Comparison of ENCODE assay signal across 6 worm cellular contexts in the genomic region with DNA sequence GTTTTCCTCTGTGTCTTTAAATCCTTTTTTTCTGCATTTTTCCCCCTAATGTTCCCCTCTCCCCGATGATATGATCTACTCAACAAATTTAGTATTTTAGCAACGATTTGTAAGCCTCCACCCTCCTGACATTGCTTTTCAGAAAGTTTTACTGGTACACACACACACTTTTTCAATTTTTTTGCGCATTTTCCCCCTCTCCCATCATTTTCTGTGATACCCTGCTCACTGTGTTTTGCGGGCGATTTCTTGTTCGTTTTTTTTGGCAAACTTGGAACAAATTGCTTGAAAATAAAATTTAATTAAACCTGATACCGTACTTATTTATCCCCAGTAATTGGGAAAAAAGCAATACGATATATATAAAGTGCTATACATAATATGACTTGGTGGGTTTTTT.
A peak's percentile ranks its signal among the peaks of the same experiment; 100 is the strongest.
TF ChIP-seq lines count a peak whose summit lies in the region.

No protein-coding gene starts in this region.

TF ChIP-seq in whole organism, L1 larva, 84 proteins besides CTCF, POLR2A, EP300 and RAD21:
- TF ChIP-seq aly-2 (tag; optimal IDR thresholded peaks at IDR 0.05; lab: Kevin White, UChicago) (peak; percentile 21), ztf-11 (tag; optimal IDR thresholded peaks at IDR 0.05; lab: Kevin White, UChicago) (no peak), pag-3 (tag; optimal IDR thresholded peaks at IDR 0.05; lab: Kevin White, UChicago; ENCODE audit: borderline replicate concordance, insufficient read depth) (no peak), C34B4.2 (tag; optimal IDR thresholded peaks at IDR 0.05; lab: Kevin White, UChicago) (no peak), elt-3 (tag; optimal IDR thresholded peaks at IDR 0.05; lab: Kevin White, UChicago) (no peak)

TF ChIP-seq in whole organism, L3 larva, 47 proteins besides CTCF, POLR2A, EP300 and RAD21:
- TF ChIP-seq lsy-12 (tag; optimal IDR thresholded peaks at IDR 0.05; lab: Kevin White, UChicago) (peak; percentile 13), nhr-43 (tag; optimal IDR thresholded peaks at IDR 0.05; lab: Kevin White, UChicago; ENCODE audit: poor library complexity, severe bottlenecking) (no peak)

TF ChIP-seq in whole organism, L4 larva, 104 proteins besides CTCF, POLR2A, EP300 and RAD21:
- TF ChIP-seq pha-4 (GFP tag; IDR thresholded peaks at IDR 0.05; lab: Robert Waterston, UW) (peak; percentile 43; the same call in 1 of the 2 replicates), pha-4 (tag; optimal IDR thresholded peaks at IDR 0.05; lab: Kevin White, UChicago) (no peak), ceh-20 (GFP tag; IDR thresholded peaks at IDR 0.05; lab: Robert Waterston, UW) (0 out of 2 replicates have a peak, but pooled peaks have one; percentile 12), lin-38 (GFP tag; IDR thresholded peaks at IDR 0.05; lab: Robert Waterston, UW) (peak; percentile 12; the same call in 1 of the 2 replicates), arid-1 (GFP tag; conservative IDR thresholded peaks at IDR 0.05; lab: Robert Waterston, UW) (no peak)

TF ChIP-seq in whole organism, early embryonic, 17 proteins besides CTCF, POLR2A, EP300 and RAD21:
- TF ChIP-seq ama-1 (optimal IDR thresholded peaks at IDR 0.05; lab: Kevin White, UChicago): peak; percentile 29
- no peak for TF ChIP-seq ceh-36 (tag; optimal IDR thresholded peaks at IDR 0.05; lab: Kevin White, UChicago)

TF ChIP-seq in whole organism, late embryonic, 69 proteins besides CTCF, POLR2A, EP300 and RAD21:
- no peak for TF ChIP-seq pha-2 (tag; optimal IDR thresholded peaks at IDR 0.05; lab: Kevin White, UChicago)
- TF ChIP-seq fkh-6 (tag; optimal IDR thresholded peaks at IDR 0.05; lab: Kevin White, UChicago): no peak
- peak; percentile 10 for TF ChIP-seq rnt-1 (tag; optimal IDR thresholded peaks at IDR 0.05; lab: Kevin White, UChicago)
- TF ChIP-seq dmd-4 (tag; optimal IDR thresholded peaks at IDR 0.05; lab: Kevin White, UChicago; ENCODE audit: borderline replicate concordance): peak; percentile 18

TF ChIP-seq in whole organism, young adult, 124 proteins besides CTCF, POLR2A, EP300 and RAD21 (continues in another document):
- peak; percentile 52; the same call in 1 of the 2 replicates for TF ChIP-seq B0336.3 (GFP tag; IDR thresholded peaks at IDR 0.05; lab: Robert Waterston, UW)
- TF ChIP-seq bed-2 (GFP tag; IDR thresholded peaks at IDR 0.05; lab: Robert Waterston, UW): no peak
- no peak for TF ChIP-seq nhr-120 (GFP tag; IDR thresholded peaks at IDR 0.05; lab: Robert Waterston, UW)
- TF ChIP-seq dpff-1 (tag; optimal IDR thresholded peaks at IDR 0.05; lab: Kevin White, UChicago): no peak
- TF ChIP-seq hmg-1.2 (GFP tag; IDR thresholded peaks at IDR 0.05; lab: Robert Waterston, UW): no peak
- no peak for TF ChIP-seq K12H6.12 (tag; optimal IDR thresholded peaks at IDR 0.05; lab: Kevin White, UChicago)
- peak; percentile 60; the same call in 1 of the 2 replicates for TF ChIP-seq Y79H2A.3 (GFP tag; conservative IDR thresholded peaks at IDR 0.05; lab: Robert Waterston, UW)
- 0 out of 2 replicates have a peak, but pooled peaks have one; percentile 4 for TF ChIP-seq madf-8 (GFP tag; conservative IDR thresholded peaks at IDR 0.05; lab: Robert Waterston, UW)
- TF ChIP-seq nhr-27 (tag; optimal IDR thresholded peaks at IDR 0.05; lab: Kevin White, UChicago): no peak
- no peak for TF ChIP-seq xnd-1 (tag; optimal IDR thresholded peaks at IDR 0.05; lab: Kevin White, UChicago)
- TF ChIP-seq rpc-1 (optimal IDR thresholded peaks at IDR 0.05; lab: Kevin White, UChicago): no peak
- TF ChIP-seq rpc-1 (tag; optimal IDR thresholded peaks at IDR 0.05; lab: Kevin White, UChicago): no peak
- 0 out of 2 replicates have a peak, but pooled peaks have one; percentile 40 for TF ChIP-seq Y53G8AR.9 (GFP tag; conservative IDR thresholded peaks at IDR 0.05; lab: Robert Waterston, UW)
- TF ChIP-seq bed-1 (GFP tag; IDR thresholded peaks at IDR 0.05; lab: Robert Waterston, UW): no peak
- 0 out of 2 replicates have a peak, but pooled peaks have one; percentile 20 for TF ChIP-seq aptf-2 (GFP tag; conservative IDR thresholded peaks at IDR 0.05; lab: Robert Waterston, UW)
- no peak for TF ChIP-seq lin-40 (tag; optimal IDR thresholded peaks at IDR 0.05; lab: Kevin White, UChicago)
- no peak for TF ChIP-seq fkh-3 (tag; optimal IDR thresholded peaks at IDR 0.05; lab: Kevin White, UChicago)
- no peak for TF ChIP-seq lir-1 (GFP tag; conservative IDR thresholded peaks at IDR 0.05; lab: Robert Waterston, UW)
- 0 out of 2 replicates have a peak, but pooled peaks have one; percentile 58 for TF ChIP-seq lin-26 (GFP tag; IDR thresholded peaks at IDR 0.05; lab: Robert Waterston, UW)
- no peak for TF ChIP-seq hrde-1 (tag; optimal IDR thresholded peaks at IDR 0.05; lab: Kevin White, UChicago; ENCODE audit: borderline replicate concordance)
- TF ChIP-seq let-526 (GFP tag; IDR thresholded peaks at IDR 0.05; lab: Robert Waterston, UW): no peak
- TF ChIP-seq Y67H2A.10 (GFP tag; conservative IDR thresholded peaks at IDR 0.05; lab: Robert Waterston, UW): 0 out of 2 replicates have a peak, but pooled peaks have one; percentile 5
- peak; percentile 45 for TF ChIP-seq atf-7 (tag; optimal IDR thresholded peaks at IDR 0.05; lab: Kevin White, UChicago)
- TF ChIP-seq F10E7.11 (tag; optimal IDR thresholded peaks at IDR 0.05; lab: Kevin White, UChicago): no peak
- TF ChIP-seq him-1 (tag; optimal IDR thresholded peaks at IDR 0.05; lab: Kevin White, UChicago): peak; percentile 89
- TF ChIP-seq ceh-27 (GFP tag; optimal IDR thresholded peaks at IDR 0.05; lab: Kevin White, UChicago): no peak
- TF ChIP-seq lin-35 (GFP tag; optimal IDR thresholded peaks at IDR 0.05; lab: Kevin White, UChicago): no peak
- TF ChIP-seq Y95B8A.8 (GFP tag; IDR thresholded peaks at IDR 0.05; lab: Robert Waterston, UW): no peak
- TF ChIP-seq sdz-38 (tag; optimal IDR thresholded peaks at IDR 0.05; lab: Kevin White, UChicago): no peak
- no peak for TF ChIP-seq B0035.1 (tag; optimal IDR thresholded peaks at IDR 0.05; lab: Kevin White, UChicago)
- TF ChIP-seq ekl-4 (GFP tag; IDR thresholded peaks at IDR 0.05; lab: Robert Waterston, UW): 0 out of 2 replicates have a peak, but pooled peaks have one; percentile 48
- TF ChIP-seq athp-1 (tag; optimal IDR thresholded peaks at IDR 0.05; lab: Kevin White, UChicago): peak; percentile 42
- peak; percentile 32 for TF ChIP-seq sptf-2 (GFP tag; optimal IDR thresholded peaks at IDR 0.05; lab: Kevin White, UChicago)
- TF ChIP-seq F33H1.4 (GFP tag; IDR thresholded peaks at IDR 0.05; lab: Robert Waterston, UW): no peak
- TF ChIP-seq madf-6 (GFP tag; IDR thresholded peaks at IDR 0.05; lab: Robert Waterston, UW): peak; percentile 15; the same call in 1 of the 2 replicates
- TF ChIP-seq let-607 (tag; optimal IDR thresholded peaks at IDR 0.05; lab: Kevin White, UChicago): no peak
- TF ChIP-seq efl-1 (GFP tag; optimal IDR thresholded peaks at IDR 0.05; lab: Kevin White, UChicago): no peak
- TF ChIP-seq F49E8.2 (tag; optimal IDR thresholded peaks at IDR 0.05; lab: Kevin White, UChicago; ENCODE audit: insufficient read depth): no peak
- TF ChIP-seq C17E4.6 (GFP tag; IDR thresholded peaks at IDR 0.05; lab: Robert Waterston, UW): no peak
- peak; percentile 71; the same call in 1 of the 2 replicates for TF ChIP-seq ztf-25 (GFP tag; IDR thresholded peaks at IDR 0.05; lab: Robert Waterston, UW)
- TF ChIP-seq lsl-1 (GFP tag; optimal IDR thresholded peaks at IDR 0.05; lab: Kevin White, UChicago): peak; percentile 35
- TF ChIP-seq die-1 (tag; optimal IDR thresholded peaks at IDR 0.05; lab: Kevin White, UChicago): no peak
- TF ChIP-seq unc-62 (GFP tag; optimal IDR thresholded peaks at IDR 0.05; lab: Kevin White, UChicago): no peak
- TF ChIP-seq aptf-3 (GFP tag; IDR thresholded peaks at IDR 0.05; lab: Robert Waterston, UW): 0 out of 2 replicates have a peak, but pooled peaks have one; percentile 42
- no peak for TF ChIP-seq tlf-1 (GFP tag; optimal IDR thresholded peaks at IDR 0.05; lab: Kevin White, UChicago)
- no peak for TF ChIP-seq ama-1 (optimal IDR thresholded peaks at IDR 0.05; lab: Kevin White, UChicago)
- TF ChIP-seq ama-1 (GFP tag; optimal IDR thresholded peaks at IDR 0.05; lab: Kevin White, UChicago): peak in 1 of 2 experiments; percentile 41
- TF ChIP-seq F37B4.10 (GFP tag; IDR thresholded peaks at IDR 0.05; lab: Robert Waterston, UW): no peak
- TF ChIP-seq F57A8.1 (GFP tag; optimal IDR thresholded peaks at IDR 0.05; lab: Kevin White, UChicago): no peak
- TF ChIP-seq pbrm-1 (GFP tag; IDR thresholded peaks at IDR 0.05; lab: Robert Waterston, UW): peak; percentile 70
- peak; percentile 32 for TF ChIP-seq attf-5 (GFP tag; optimal IDR thresholded peaks at IDR 0.05; lab: Kevin White, UChicago)
- TF ChIP-seq F39B2.1 (GFP tag; IDR thresholded peaks at IDR 0.05; lab: Robert Waterston, UW): no peak
- TF ChIP-seq B0019.2 (GFP tag; conservative IDR thresholded peaks at IDR 0.05; lab: Robert Waterston, UW): no peak
- TF ChIP-seq snpc-1.3 (tag; optimal IDR thresholded peaks at IDR 0.05; lab: Kevin White, UChicago; ENCODE audit: insufficient read depth): no peak
- TF ChIP-seq C06A6.2 (GFP tag; conservative IDR thresholded peaks at IDR 0.05; lab: Robert Waterston, UW): no peak
- no peak for TF ChIP-seq tbp1 (GFP tag; optimal IDR thresholded peaks at IDR 0.05; lab: Kevin White, UChicago)
- TF ChIP-seq rec-8 (tag; optimal IDR thresholded peaks at IDR 0.05; lab: Kevin White, UChicago): no peak
- peak; percentile 44 for TF ChIP-seq lin-54 (GFP tag; optimal IDR thresholded peaks at IDR 0.05; lab: Kevin White, UChicago)
- TF ChIP-seq mes-4 (tag; optimal IDR thresholded peaks at IDR 0.05; lab: Kevin White, UChicago): no peak
- no peak for TF ChIP-seq chd-7 (tag; optimal IDR thresholded peaks at IDR 0.05; lab: Kevin White, UChicago)
- no peak for TF ChIP-seq ceh-58 (GFP tag; IDR thresholded peaks at IDR 0.05; lab: Robert Waterston, UW)
- no peak for TF ChIP-seq egl-18 (GFP tag; IDR thresholded peaks at IDR 0.05; lab: Robert Waterston, UW)
- peak; percentile 43; the same call in 1 of the 2 replicates for TF ChIP-seq hsf-1 (GFP tag; IDR thresholded peaks at IDR 0.05; lab: Robert Waterston, UW)
- no peak for TF ChIP-seq cebp-1 (GFP tag; IDR thresholded peaks at IDR 0.05; lab: Robert Waterston, UW)
- peak; percentile 40 for TF ChIP-seq cebp-1 (tag; optimal IDR thresholded peaks at IDR 0.05; lab: Kevin White, UChicago)
- TF ChIP-seq nhr-179 (tag; optimal IDR thresholded peaks at IDR 0.05; lab: Kevin White, UChicago): no peak
- TF ChIP-seq zim-3 (tag; optimal IDR thresholded peaks at IDR 0.05; lab: Kevin White, UChicago): no peak
